Fruit fly (Drosophila melanogaster) whole organism, pupa: ENCODE measurements around the gene CG14929.

Experiments used
- CG17806 ChIP-seq: fragments of 200-800 bp; sonication (Bioruptor generic); optimal IDR thresholded peaks from 2 replicates; lab custom pipeline; 2018; ENCODE audit warnings: missing biosample characterization, mild to moderate bottlenecking, missing genetic modification characterization, moderate library complexity
- CG4496 ChIP-seq: fragments of 200-800 bp; sonication (Bioruptor generic); IDR thresholded peaks from 3 replicates; pipeline ENCODE4 v1.3.6; 2022; ENCODE audit warnings: missing biosample characterization, missing genetic modification characterization
- CG8301 ChIP-seq: fragments of 200-800 bp; sonication (Bioruptor generic); optimal IDR thresholded peaks from 2 replicates; lab custom pipeline; 2018; ENCODE audit warnings: missing biosample characterization, mild to moderate bottlenecking, missing genetic modification characterization
- CG9948 ChIP-seq: fragments of 200-800 bp; sonication (Bioruptor generic); optimal IDR thresholded peaks from 2 replicates; lab custom pipeline; 2018; ENCODE audit warnings: missing biosample characterization, mild to moderate bottlenecking, missing genetic modification characterization, moderate library complexity
- D1 ChIP-seq: fragments of 200-800 bp; sonication (Bioruptor generic); optimal IDR thresholded peaks from 2 replicates; lab custom pipeline; 2018; ENCODE audit warnings: missing biosample characterization, mild to moderate bottlenecking, missing genetic modification characterization, moderate library complexity
- EcR ChIP-seq: fragments of 200-800 bp; sonication (Bioruptor generic); optimal IDR thresholded peaks from 3 replicates; lab custom pipeline; 2019; ENCODE audit warnings: missing biosample characterization, missing genetic modification characterization, mild to moderate bottlenecking, moderate library complexity, missing genetic modification reagents
- Pif1B ChIP-seq: fragments of 200-800 bp; sonication (Bioruptor generic); optimal IDR thresholded peaks from 3 replicates; lab custom pipeline; 2016; ENCODE audit warnings: missing biosample characterization, missing genetic modification characterization
- Snoo ChIP-seq: fragments of 200-800 bp; sonication (Bioruptor generic); optimal IDR thresholded peaks from 3 replicates; lab custom pipeline; 2017; ENCODE audit warnings: missing biosample characterization, mild to moderate bottlenecking, missing genetic modification characterization, inconsistent platforms

dm6 chr2L:11516526-11517441 lies 2.8 kb upstream of the CG14929 start, which contains the start of the genes Dlg5 and CG4970:
- TF ChIP-seq CG9948 (tag; lab: Kevin White, UChicago) (no peak), CG8301 (no peak), CG4496 (GFP tag; lab: Robert Waterston, UW) (peak; percentile 64; the same call in 1 of the 3 replicates), CG17806 (tag; lab: Kevin White, UChicago) (no peak), Pif1B (GFP tag; lab: Kevin White, UChicago) (no peak), D1 (tag; lab: Kevin White, UChicago) (no peak), EcR (peak; percentile 73), Snoo (tag; lab: Kevin White, UChicago) (no peak)
